Fruit fly (Drosophila melanogaster) whole organism, embryonic: ENCODE measurements around the gene CG7789.
A peak's percentile ranks its signal among the peaks of the same experiment; 100 is the strongest.

Experiments used
- BEAF-32 ChIP-seq: fragments of 200-800 bp; sonication (Bioruptor generic); optimal IDR thresholded peaks from 3 replicates; lab custom pipeline; 2017; ENCODE audit warnings: missing biosample characterization, missing genetic modification characterization, mild to moderate bottlenecking, moderate library complexity, missing genetic modification reagents
- CG10209 ChIP-seq: fragments of 200-800 bp; sonication (Bioruptor generic); optimal IDR thresholded peaks from 3 replicates; lab custom pipeline; 2017; ENCODE audit warnings: missing biosample characterization, mild to moderate bottlenecking, missing genetic modification characterization, missing genetic modification reagents
- CG10565 ChIP-seq: fragments of 200-800 bp; sonication (Bioruptor generic); optimal IDR thresholded peaks from 3 replicates; lab custom pipeline; 2016; ENCODE audit warnings: missing biosample characterization, mild to moderate bottlenecking, missing genetic modification characterization
- CG10979 ChIP-seq: fragments of 200-800 bp; sonication (Bioruptor generic); optimal IDR thresholded peaks from 2 replicates; lab custom pipeline; 2018; ENCODE audit warnings: missing biosample characterization, mild to moderate bottlenecking, missing genetic modification characterization, moderate library complexity
- CG11093 ChIP-seq: fragments of 200-800 bp; sonication (Bioruptor generic); IDR thresholded peaks from 3 replicates; pipeline ENCODE4 v1.3.6; 2022; ENCODE audit warnings: missing biosample characterization, missing genetic modification characterization
- CG11456 ChIP-seq: fragments of 200-800 bp; sonication (Bioruptor generic); IDR thresholded peaks from 3 replicates; pipeline ENCODE4 v1.3.6; 2022; ENCODE audit warnings: missing biosample characterization, missing genetic modification characterization
- CG1233 ChIP-seq: fragments of 200-800 bp; sonication (Bioruptor generic); optimal IDR thresholded peaks from 4 replicates; lab custom pipeline; 2018; ENCODE audit warnings: missing biosample characterization, mild to moderate bottlenecking, missing genetic modification characterization
- CG13123 ChIP-seq: fragments of 200-800 bp; sonication (Bioruptor generic); optimal IDR thresholded peaks from 2 replicates; lab custom pipeline; 2016; ENCODE audit warnings: missing biosample characterization, missing genetic modification characterization
- CG13296 ChIP-seq: fragments of 200-800 bp; sonication (Bioruptor generic); optimal IDR thresholded peaks from 3 replicates; lab custom pipeline; 2018; ENCODE audit warnings: missing biosample characterization, mild to moderate bottlenecking, missing genetic modification characterization
- CG13775 ChIP-seq: fragments of 200-800 bp; sonication (Bioruptor generic); optimal IDR thresholded peaks from 3 replicates; lab custom pipeline; 2017; ENCODE audit warnings: missing biosample characterization, mild to moderate bottlenecking, missing genetic modification characterization
- CG2120 ChIP-seq: fragments of 200-800 bp; sonication (Bioruptor generic); optimal IDR thresholded peaks from 3 replicates; lab custom pipeline; 2016; ENCODE audit warnings: missing biosample characterization, missing genetic modification characterization
- CG2712 ChIP-seq: fragments of 200-800 bp; optimal IDR thresholded peaks from 3 replicates; lab custom pipeline; 2019; ENCODE audit warnings: missing biosample characterization, mild to moderate bottlenecking, missing genetic modification characterization, moderate library complexity
- CG30020 ChIP-seq: fragments of 200-800 bp; optimal IDR thresholded peaks from 2 replicates; lab custom pipeline; 2019; ENCODE audit warnings: missing biosample characterization, mild to moderate bottlenecking, missing genetic modification characterization, moderate library complexity
- CG31441 ChIP-seq: fragments of 200-800 bp; sonication (Bioruptor generic); IDR thresholded peaks from 2 replicates; pipeline ENCODE4 v1.3.6; 2022; ENCODE audit warnings: missing biosample characterization, missing genetic modification characterization
- CG34376 ChIP-seq: fragments of 200-800 bp; sonication (Bioruptor generic); optimal IDR thresholded peaks from 2 replicates; lab custom pipeline; 2018; ENCODE audit warnings: missing biosample characterization, mild to moderate bottlenecking, missing genetic modification characterization
- CG3847 ChIP-seq: fragments of 200-800 bp; sonication (Bioruptor generic); IDR thresholded peaks from 2 replicates; pipeline ENCODE4 v1.3.6; 2022; ENCODE audit warnings: missing biosample characterization, missing genetic modification characterization
- CG3995 ChIP-seq: fragments of 200-800 bp; sonication (Bioruptor generic); optimal IDR thresholded peaks from 3 replicates; lab custom pipeline; 2016; ENCODE audit warnings: missing biosample characterization, missing genetic modification characterization
- CG4282 ChIP-seq: fragments of 200-800 bp; sonication (Bioruptor generic); optimal IDR thresholded peaks from 2 replicates; lab custom pipeline; 2016; ENCODE audit warnings: missing biosample characterization, missing genetic modification characterization
- CG7928 ChIP-seq: fragments of 200-800 bp; sonication (Bioruptor generic); optimal IDR thresholded peaks from 2 replicates; lab custom pipeline; 2017; ENCODE audit warnings: missing biosample characterization, mild to moderate bottlenecking, missing genetic modification characterization
- CG9437 ChIP-seq: fragments of 200-800 bp; sonication (Bioruptor generic); optimal IDR thresholded peaks from 2 replicates; lab custom pipeline; 2018; ENCODE audit warnings: missing biosample characterization, mild to moderate bottlenecking, missing genetic modification characterization
- CG9727 ChIP-seq: fragments of 200-800 bp; sonication (Bioruptor generic); optimal IDR thresholded peaks from 3 replicates; lab custom pipeline; 2017; ENCODE audit warnings: missing biosample characterization, mild to moderate bottlenecking, missing genetic modification characterization
- CG9797 ChIP-seq: fragments of 200-800 bp; sonication (Bioruptor generic); optimal IDR thresholded peaks from 3 replicates; lab custom pipeline; 2018; ENCODE audit warnings: missing biosample characterization, mild to moderate bottlenecking, missing genetic modification characterization
- CG9932 ChIP-seq: fragments of 200-800 bp; sonication (Bioruptor generic); IDR thresholded peaks from 2 replicates; pipeline ENCODE4 v1.3.6; 2022; ENCODE audit warnings: missing biosample characterization, missing genetic modification characterization
- CoRest ChIP-seq: fragments of 200-800 bp; sonication (Bioruptor generic); optimal IDR thresholded peaks from 3 replicates; lab custom pipeline; 2018; ENCODE audit warnings: missing biosample characterization, mild to moderate bottlenecking, missing genetic modification characterization, moderate library complexity
- Dll ChIP-seq: fragments of 200-800 bp; sonication (Bioruptor generic); IDR thresholded peaks from 4 replicates; pipeline ENCODE4 v1.3.6; 2022; ENCODE audit warnings: missing biosample characterization, missing genetic modification characterization; ENCODE audit not compliant: partially characterized antibody
- ERR ChIP-seq: fragments of 200-800 bp; sonication (Bioruptor generic); optimal IDR thresholded peaks from 2 replicates; lab custom pipeline; 2016; ENCODE audit warnings: missing biosample characterization, missing genetic modification characterization
- Hr78 ChIP-seq, 2 experiments: fragments of 200-800 bp in 1 of 2; fragments of >200 bp in 1 of 2; sonication (Bioruptor generic) in 1 of 2; optimal IDR thresholded peaks; 2 replicates each; lab custom pipeline; 2017 to 2019; ENCODE audit warnings: missing biosample characterization in 2 of 2, missing genetic modification characterization in 2 of 2, mild to moderate bottlenecking in 1 of 2, moderate library complexity in 1 of 2
- Max ChIP-seq: fragments of 200-800 bp; sonication (Bioruptor generic); optimal IDR thresholded peaks from 2 replicates; lab custom pipeline; 2016; ENCODE audit warnings: missing biosample characterization, mild to moderate bottlenecking, missing genetic modification characterization
- Myb ChIP-seq: fragments of 200-800 bp; sonication (Bioruptor generic); optimal IDR thresholded peaks from 2 replicates; lab custom pipeline; 2016; ENCODE audit warnings: missing biosample characterization, missing genetic modification characterization
- NC2α ChIP-seq: fragments of 200-800 bp; sonication (Bioruptor generic); optimal IDR thresholded peaks from 2 replicates; lab custom pipeline; 2016; ENCODE audit warnings: missing biosample characterization, missing genetic modification characterization
- Optix ChIP-seq: fragments of 200-800 bp; sonication (Bioruptor generic); IDR thresholded peaks from 3 replicates; pipeline ENCODE4 v1.3.6; 2022; ENCODE audit warnings: missing biosample characterization, missing genetic modification characterization
- TFAM ChIP-seq: fragments of 200-800 bp; sonication (Bioruptor generic); optimal IDR thresholded peaks from 2 replicates; lab custom pipeline; 2017; ENCODE audit warnings: missing biosample characterization, missing genetic modification characterization, inconsistent platforms
- Vsx1 ChIP-seq: fragments of 200-800 bp; sonication (Bioruptor generic); optimal IDR thresholded peaks from 2 replicates; lab custom pipeline; 2017; ENCODE audit warnings: missing biosample characterization, mild to moderate bottlenecking, missing genetic modification characterization, missing genetic modification reagents
- ac ChIP-seq: fragments of 200-800 bp; sonication (Bioruptor generic); optimal IDR thresholded peaks from 3 replicates; lab custom pipeline; 2017; ENCODE audit warnings: missing biosample characterization, mild to moderate bottlenecking, missing genetic modification characterization
- ara ChIP-seq: fragments of 200-800 bp; sonication (Bioruptor generic); IDR thresholded peaks from 2 replicates; pipeline ENCODE4 v1.3.6; 2022; ENCODE audit warnings: missing biosample characterization, missing genetic modification characterization
- cato ChIP-seq: fragments of 200-800 bp; sonication (Bioruptor generic); optimal IDR thresholded peaks from 2 replicates; lab custom pipeline; 2016; ENCODE audit warnings: missing biosample characterization, missing genetic modification characterization, borderline replicate concordance
- cg ChIP-seq: fragments of 200-800 bp; sonication (Bioruptor generic); optimal IDR thresholded peaks from 3 replicates; lab custom pipeline; 2019; ENCODE audit warnings: missing biosample characterization, mild to moderate bottlenecking, missing genetic modification characterization, moderate library complexity
- ems ChIP-seq: fragments of 200-800 bp; sonication (Bioruptor generic); optimal IDR thresholded peaks from 3 replicates; lab custom pipeline; 2016; ENCODE audit warnings: missing biosample characterization, missing genetic modification characterization
- hb ChIP-seq: fragments of 200-800 bp; sonication (Bioruptor generic); IDR thresholded peaks from 3 replicates; pipeline ENCODE4 v1.3.6; 2022; ENCODE audit warnings: missing biosample characterization, missing genetic modification characterization; ENCODE audit not compliant: partially characterized antibody
- jing ChIP-seq: fragments of 200-800 bp; sonication (Bioruptor generic); optimal IDR thresholded peaks from 2 replicates; lab custom pipeline; 2018; ENCODE audit warnings: missing biosample characterization, mild to moderate bottlenecking, missing genetic modification characterization
- klu ChIP-seq: fragments of 200-800 bp; sonication (Bioruptor generic); IDR thresholded peaks from 2 replicates; pipeline ENCODE4 v1.3.6; 2022; ENCODE audit warnings: missing biosample characterization, missing genetic modification characterization
- lbe ChIP-seq: fragments of 200-800 bp; sonication (Bioruptor generic); optimal IDR thresholded peaks from 2 replicates; lab custom pipeline; 2016; ENCODE audit warnings: missing biosample characterization, mild to moderate bottlenecking, missing genetic modification characterization
- lmd ChIP-seq: fragments of 200-800 bp; sonication (Bioruptor generic); IDR thresholded peaks from 2 replicates; pipeline ENCODE4 v1.3.6; 2022; ENCODE audit warnings: missing biosample characterization, missing genetic modification characterization
- onecut ChIP-seq: fragments of 200-800 bp; sonication (Bioruptor generic); IDR thresholded peaks from 2 replicates; pipeline ENCODE4 v1.3.6; 2022; ENCODE audit warnings: missing biosample characterization, missing genetic modification characterization
- org-1 ChIP-seq: fragments of 200-800 bp; sonication (Bioruptor generic); optimal IDR thresholded peaks from 2 replicates; lab custom pipeline; 2017; ENCODE audit warnings: missing biosample characterization, missing genetic modification characterization
- sens-2 ChIP-seq: fragments of 200-800 bp; sonication (Bioruptor generic); IDR thresholded peaks from 2 replicates; pipeline ENCODE4 v1.3.6; 2022; ENCODE audit warnings: missing biosample characterization, missing genetic modification characterization
- tio ChIP-seq: fragments of 200-800 bp; sonication (Bioruptor generic); optimal IDR thresholded peaks from 2 replicates; lab custom pipeline; 2017; ENCODE audit warnings: missing biosample characterization, missing genetic modification characterization, inconsistent platforms
- tll ChIP-seq, 2 experiments: fragments of 200-800 bp in 1 of 2; fragments of >200 bp in 1 of 2; sonication (Bioruptor generic) in 1 of 2; optimal IDR thresholded peaks; 2 replicates each; lab custom pipeline; 2017 to 2019; ENCODE audit warnings: missing biosample characterization in 2 of 2, missing genetic modification characterization in 2 of 2, mild to moderate bottlenecking in 1 of 2, moderate library complexity in 1 of 2
- unc-4 ChIP-seq: fragments of 200-800 bp; sonication (Bioruptor generic); IDR thresholded peaks from 2 replicates; pipeline ENCODE4 v1.3.6; 2022; ENCODE audit warnings: missing biosample characterization, missing genetic modification characterization; ENCODE audit not compliant: partially characterized antibody
- zen ChIP-seq: fragments of 200-800 bp; sonication (Bioruptor generic); optimal IDR thresholded peaks from 3 replicates; lab custom pipeline; 2018; ENCODE audit warnings: missing biosample characterization, mild to moderate bottlenecking, missing genetic modification characterization, moderate library complexity
- zfh2 ChIP-seq: fragments of 200-800 bp; sonication (Bioruptor generic); optimal IDR thresholded peaks from 2 replicates; lab custom pipeline; 2016; ENCODE audit warnings: missing biosample characterization, missing genetic modification characterization

The CG7789 gene

dm6 chr3R:29830925-29831324 is 27.9 kb downstream of the CG7789 start (continued):
- TF ChIP-seq CG1233 (peak; percentile 84), CG3847 (GFP tag; lab: Robert Waterston, UW) (no peak), CG10565 (GFP tag; lab: Kevin White, UChicago) (no peak), onecut (GFP tag; lab: Robert Waterston, UW) (no peak; the same call in 1 of the 2 replicates), CG13775 (GFP tag; lab: Kevin White, UChicago) (no peak), CG7928 (GFP tag; lab: Kevin White, UChicago) (no peak), CG31441 (GFP tag; lab: Robert Waterston, UW) (no peak; the same call in 1 of the 2 replicates), CG10979 (tag; lab: Kevin White, UChicago) (peak; percentile 54), zfh2 (GFP tag; lab: Kevin White, UChicago) (no peak), CG13296 (GFP tag; lab: Kevin White, UChicago) (no peak), CG9932 (GFP tag; lab: Robert Waterston, UW) (no peak), lbe (GFP tag; lab: Kevin White, UChicago) (no peak), Vsx1 (GFP tag; lab: Kevin White, UChicago) (no peak), CG9727 (peak; percentile 79), CoRest (tag; lab: Kevin White, UChicago) (no peak), Max (GFP tag; lab: Kevin White, UChicago) (no peak), klu (GFP tag; lab: Robert Waterston, UW) (no peak), CG9797 (GFP tag; lab: Kevin White, UChicago) (no peak), ac (peak; percentile 56), CG34376 (GFP tag; lab: Kevin White, UChicago) (no peak), CG4282 (GFP tag; lab: Kevin White, UChicago) (no peak), ems (GFP tag; lab: Kevin White, UChicago) (no peak), cato (GFP tag; lab: Kevin White, UChicago) (no peak), unc-4 (GFP tag; lab: Robert Waterston, UW) (no peak), CG11093 (no peak), CG9437 (GFP tag; lab: Kevin White, UChicago) (no peak), tll (GFP tag; optimal IDR thresholded peaks at IDR 0.05; lab: Kevin White, UChicago) (no peak), Hr78 (GFP tag; optimal IDR thresholded peaks at IDR 0.05; lab: Kevin White, UChicago) (no peak), CG3995 (GFP tag; lab: Kevin White, UChicago) (no peak), BEAF-32 (no peak), lmd (GFP tag; lab: Robert Waterston, UW) (no peak), ara (GFP tag; lab: Robert Waterston, UW) (peak; percentile 42; the same call in 1 of the 2 replicates), tio (GFP tag; lab: Kevin White, UChicago) (no peak), CG2712 (tag; lab: Kevin White, UChicago) (no peak), sens-2 (GFP tag; lab: Robert Waterston, UW) (no peak), org-1 (GFP tag; lab: Kevin White, UChicago) (no peak), jing (no peak), zen (tag; lab: Kevin White, UChicago) (peak; percentile 81), CG11456 (GFP tag; lab: Robert Waterston, UW) (no peak), TFAM (peak; percentile 50), hb (GFP tag; lab: Robert Waterston, UW) (no peak), ERR (GFP tag; lab: Kevin White, UChicago) (no peak), NC2α (GFP tag; lab: Kevin White, UChicago) (no peak), Myb (no peak), Optix (no peak), CG30020 (tag; lab: Kevin White, UChicago) (no peak), CG2120 (GFP tag; lab: Kevin White, UChicago) (no peak), cg (GFP tag; lab: Kevin White, UChicago) (no peak), CG10209 (GFP tag; lab: Kevin White, UChicago) (no peak), Dll (GFP tag; lab: Robert Waterston, UW) (no peak), CG13123 (GFP tag; lab: Kevin White, UChicago) (no peak)
